Fruit fly (Drosophila melanogaster) whole organism, embryonic: ENCODE data around the gene CG6040.

ENCODE experiments used
- CG15269 ChIP-seq: fragments of 200-800 bp; sonication (Bioruptor generic); optimal IDR thresholded peaks from 2 replicates; lab custom pipeline; 2018; ENCODE audit warnings: missing biosample characterization, mild to moderate bottlenecking, missing genetic modification characterization, moderate library complexity
- Hmx ChIP-seq: fragments of 200-800 bp; sonication (Bioruptor generic); optimal IDR thresholded peaks from 2 replicates; lab custom pipeline; 2016; ENCODE audit warnings: missing biosample characterization, missing genetic modification characterization
- knrl ChIP-seq: fragments of 200-800 bp; sonication (Bioruptor generic); IDR thresholded peaks from 3 replicates; pipeline ENCODE4 v1.3.6; 2022; ENCODE audit warnings: missing biosample characterization, missing genetic modification characterization; ENCODE audit not compliant: partially characterized antibody
- stwl ChIP-seq: fragments of 200-800 bp; sonication (Bioruptor generic); optimal IDR thresholded peaks from 3 replicates; lab custom pipeline; 2018; ENCODE audit warnings: missing biosample characterization, mild to moderate bottlenecking, missing genetic modification characterization, moderate library complexity

DNA sequence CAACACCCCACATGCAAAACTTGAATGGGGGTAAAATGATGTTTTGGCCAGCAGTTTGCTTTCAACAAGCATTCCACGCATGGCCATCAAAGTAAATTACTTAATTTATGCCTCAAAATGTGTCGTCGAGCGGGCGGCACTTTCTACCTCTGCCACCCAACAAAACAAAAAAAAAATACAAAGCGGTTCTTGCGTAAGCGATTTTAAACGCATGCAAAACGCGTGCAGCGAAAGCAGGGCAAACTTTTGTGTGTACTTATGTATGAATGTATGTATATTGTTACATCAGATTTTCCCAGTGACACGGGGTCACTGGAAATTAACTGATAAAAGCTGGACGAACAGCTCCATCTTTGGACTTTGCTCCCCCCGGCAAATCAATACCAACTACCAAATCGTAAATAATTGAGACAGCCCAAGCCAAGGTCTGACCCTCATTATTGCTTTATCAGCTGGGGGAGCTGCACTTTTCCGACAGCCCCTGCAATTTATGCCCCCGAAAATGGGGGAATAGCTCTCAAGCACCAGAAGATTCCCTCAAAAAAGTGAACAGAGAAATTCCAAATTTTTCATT is 4.6 kb downstream of the CG6040 start:
- TF ChIP-seq knrl (no peak), Hmx (GFP tag; lab: Kevin White, UChicago) (no peak), CG15269 (no peak), stwl (no peak)
